Fruit fly (Drosophila melanogaster) whole organism, wandering third instar larva: ENCODE measurements around the gene CG10064.

ENCODE experiments used
- Abd-B ChIP-seq: fragments of >200 bp; optimal IDR thresholded peaks from 2 replicates; lab custom pipeline; 2017; ENCODE audit warnings: missing biosample characterization, missing genetic modification characterization
- CG32264 ChIP-seq: fragments of 200-800 bp; sonication (Bioruptor generic); optimal IDR thresholded peaks from 2 replicates; lab custom pipeline; 2016; ENCODE audit warnings: missing biosample characterization, missing genetic modification characterization
- CG9705 ChIP-seq: fragments of 200-800 bp; sonication (Bioruptor generic); optimal IDR thresholded peaks from 2 replicates; lab custom pipeline; 2018; ENCODE audit warnings: missing biosample characterization, mild to moderate bottlenecking, missing genetic modification characterization
- CrebA ChIP-seq: fragments of 200-800 bp; sonication (Bioruptor generic); optimal IDR thresholded peaks from 2 replicates; lab custom pipeline; 2016; ENCODE audit warnings: missing biosample characterization, mild to moderate bottlenecking, missing genetic modification characterization, borderline replicate concordance
- Dfd ChIP-seq: fragments of >200 bp; optimal IDR thresholded peaks from 2 replicates; lab custom pipeline; 2017; ENCODE audit warnings: missing biosample characterization, missing genetic modification characterization
- Dif ChIP-seq: fragments of 200-275, 200-300 bp; sonication (Bioruptor generic); optimal IDR thresholded peaks from 2 replicates; lab custom pipeline; 2018; ENCODE audit warnings: missing biosample characterization, missing genetic modification characterization; ENCODE audit not compliant: partially characterized antibody
- HLH106 ChIP-seq: fragments of 200-800 bp; optimal IDR thresholded peaks from 3 replicates; lab custom pipeline; 2019; ENCODE audit warnings: missing biosample characterization, mild to moderate bottlenecking, missing genetic modification characterization, moderate library complexity
- Hnf4 ChIP-seq: fragments of 200-800 bp; sonication (Bioruptor generic); optimal IDR thresholded peaks from 2 replicates; lab custom pipeline; 2016; ENCODE audit warnings: missing biosample characterization, mild to moderate bottlenecking, missing genetic modification characterization
- Hr83 ChIP-seq: fragments of 200-300 bp; sonication (Bioruptor generic); optimal IDR thresholded peaks from 2 replicates; lab custom pipeline; 2016; ENCODE audit warnings: missing biosample characterization, mild to moderate bottlenecking, missing genetic modification characterization, moderate library complexity; ENCODE audit not compliant: poor library complexity, severe bottlenecking
- Mio ChIP-seq: sonication (Bioruptor generic); optimal IDR thresholded peaks from 2 replicates; lab custom pipeline; 2016; ENCODE audit warnings: missing biosample characterization, missing genetic modification characterization
- Myc ChIP-seq: fragments of >200 bp; optimal IDR thresholded peaks from 2 replicates; lab custom pipeline; 2017
- N ChIP-seq: fragments of >200 bp; optimal IDR thresholded peaks from 2 replicates; lab custom pipeline; 2018; ENCODE audit warnings: missing biosample characterization, missing external identifiers, missing genetic modification characterization
- OdsH ChIP-seq: fragments of 200-800 bp; sonication (Bioruptor generic); optimal IDR thresholded peaks from 2 replicates; lab custom pipeline; 2016; ENCODE audit warnings: missing biosample characterization, mild to moderate bottlenecking, missing genetic modification characterization
- Rel ChIP-seq, 2 experiments: fragments of 200-800 bp; sonication (Bioruptor generic) in 1 of 2; optimal IDR thresholded peaks; 2 replicates in 1 of 2; 3 replicates in 1 of 2; lab custom pipeline; 2016 to 2019; ENCODE audit warnings: mild to moderate bottlenecking in 2 of 2, missing biosample characterization in 2 of 2, missing genetic modification characterization in 2 of 2, moderate library complexity in 1 of 2
- Sp1 ChIP-seq: fragments of 200-800 bp; sonication (Bioruptor generic); optimal IDR thresholded peaks from 3 replicates; lab custom pipeline; 2019; ENCODE audit warnings: missing biosample characterization, mild to moderate bottlenecking, missing genetic modification characterization, moderate library complexity
- Vsx2 ChIP-seq: fragments of 200-300, 225-300 bp; sonication (Bioruptor generic); optimal IDR thresholded peaks from 2 replicates; lab custom pipeline; 2018; ENCODE audit warnings: missing biosample characterization, missing genetic modification characterization; ENCODE audit not compliant: partially characterized antibody
- br ChIP-seq: fragments of 200-800 bp; sonication (Bioruptor generic); optimal IDR thresholded peaks from 2 replicates; lab custom pipeline; 2016; ENCODE audit warnings: missing biosample characterization, missing genetic modification characterization
- brk ChIP-seq: fragments of 200-800 bp; sonication (Bioruptor generic); optimal IDR thresholded peaks from 2 replicates; lab custom pipeline; 2016; ENCODE audit warnings: missing biosample characterization, mild to moderate bottlenecking, missing genetic modification characterization
- dl ChIP-seq, 2 experiments: fragments of 175-275, 200-275 bp in 1 of 2; fragments of 200-275 bp in 1 of 2; sonication (Bioruptor generic); optimal IDR thresholded peaks; lab custom pipeline; 2018; ENCODE audit warnings: mild to moderate bottlenecking in 2 of 2, missing biosample characterization in 2 of 2, missing genetic modification characterization in 2 of 2, moderate library complexity in 2 of 2; ENCODE audit not compliant: partially characterized antibody in 2 of 2, insufficient read depth in 1 of 2
- dmrt93B ChIP-seq: fragments of 200-800 bp; sonication (Bioruptor generic); optimal IDR thresholded peaks from 2 replicates; lab custom pipeline; 2018; ENCODE audit warnings: missing biosample characterization, mild to moderate bottlenecking, missing genetic modification characterization
- dsf ChIP-seq: sonication (Bioruptor generic); optimal IDR thresholded peaks from 2 replicates; lab custom pipeline; 2016; ENCODE audit warnings: missing biosample characterization, missing genetic modification characterization, borderline replicate concordance
- ey ChIP-seq: fragments of 200-800 bp; sonication (Bioruptor generic); optimal IDR thresholded peaks from 2 replicates; lab custom pipeline; 2016; ENCODE audit warnings: missing biosample characterization, missing genetic modification characterization
- foxo ChIP-seq, 2 experiments: fragments of 200-800 bp; sonication (Bioruptor generic); optimal IDR thresholded peaks; 2 replicates in 1 of 2; 3 replicates in 1 of 2; lab custom pipeline; 2016 to 2017; ENCODE audit warnings: missing biosample characterization in 2 of 2, missing genetic modification characterization in 2 of 2
- fru ChIP-seq: fragments of 200-800 bp; sonication (Bioruptor generic); optimal IDR thresholded peaks from 3 replicates; lab custom pipeline; 2016; ENCODE audit warnings: missing biosample characterization, mild to moderate bottlenecking, missing genetic modification characterization
- h ChIP-seq: fragments of 200-800 bp; sonication (Bioruptor generic); optimal IDR thresholded peaks from 3 replicates; lab custom pipeline; 2016; ENCODE audit warnings: missing biosample characterization, mild to moderate bottlenecking, missing genetic modification characterization
- jim ChIP-seq: fragments of 175-275, 200-325 bp; sonication (Bioruptor generic); optimal IDR thresholded peaks from 2 replicates; lab custom pipeline; 2016; ENCODE audit warnings: missing biosample characterization, mild to moderate bottlenecking, missing genetic modification characterization
- pan ChIP-seq: fragments of >200 bp; optimal IDR thresholded peaks from 2 replicates; lab custom pipeline; 2017
- psq ChIP-seq: fragments of 200-800 bp; sonication (Bioruptor generic); optimal IDR thresholded peaks from 3 replicates; lab custom pipeline; 2017; ENCODE audit warnings: missing biosample characterization, mild to moderate bottlenecking, missing genetic modification characterization, moderate library complexity
- rgr ChIP-seq: fragments of 200-800 bp; sonication (Bioruptor generic); optimal IDR thresholded peaks from 3 replicates; lab custom pipeline; 2016; ENCODE audit warnings: missing biosample characterization, mild to moderate bottlenecking, missing genetic modification characterization
- sage ChIP-seq: fragments of 200-800 bp; sonication (Bioruptor generic); optimal IDR thresholded peaks from 2 replicates; lab custom pipeline; 2016; ENCODE audit warnings: missing biosample characterization, mild to moderate bottlenecking, missing genetic modification characterization
- sv ChIP-seq: fragments of 200-800 bp; sonication (Bioruptor generic); optimal IDR thresholded peaks from 3 replicates; lab custom pipeline; 2016; ENCODE audit warnings: missing biosample characterization, missing genetic modification characterization
- woc ChIP-seq: sonication (Bioruptor generic); optimal IDR thresholded peaks from 2 replicates; lab custom pipeline; 2016; ENCODE audit warnings: missing biosample characterization, mild to moderate bottlenecking, missing genetic modification characterization

CG10064 gene

DNA sequence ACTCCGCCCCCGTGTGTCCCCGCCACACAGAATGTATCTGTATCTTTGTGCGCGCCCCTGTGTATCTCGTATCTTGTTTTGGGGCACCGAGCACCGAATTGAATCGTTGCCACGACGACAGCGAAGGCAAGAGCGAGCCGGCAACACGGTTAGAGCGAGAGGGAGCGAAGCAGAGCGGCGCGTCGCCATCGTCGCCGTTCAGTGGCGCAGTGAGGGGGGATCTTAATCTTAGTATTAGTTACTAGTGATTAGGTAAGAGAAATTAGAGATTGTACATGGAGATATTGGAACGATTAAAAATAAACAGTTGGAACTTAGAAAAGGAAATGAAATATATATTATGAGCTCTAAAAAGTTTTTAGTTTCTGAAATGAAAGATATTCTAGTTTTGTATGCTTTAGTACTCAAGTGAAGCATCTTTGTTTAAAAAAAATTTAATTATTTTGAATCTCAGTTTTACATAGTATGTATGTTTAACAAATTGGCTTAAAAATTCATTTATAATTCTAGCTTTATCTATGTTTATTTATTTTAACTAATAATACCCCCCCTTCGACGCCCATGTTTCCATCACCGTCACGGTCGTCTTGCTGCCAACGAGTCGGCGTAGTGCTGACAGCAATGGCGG, 21.4 kb upstream of the CG10064 start:
- TF ChIP-seq Hr83 (GFP tag; lab: Kevin White, UChicago) (peak; percentile 5), dl (GFP tag; optimal IDR thresholded peaks at IDR 0.05; lab: Kevin White, UChicago; ENCODE audit: insufficient read depth in 1 of 2, partially characterized antibody in 2 of 2) (no peak), CG9705 (GFP tag; lab: Kevin White, UChicago) (peak; percentile 30), woc (GFP tag; lab: Kevin White, UChicago) (peak; percentile 47), br (GFP tag; lab: Kevin White, UChicago) (no peak), Sp1 (GFP tag; lab: Kevin White, UChicago) (peak; percentile 83), ey (GFP tag; lab: Kevin White, UChicago) (peak; percentile 24), h (peak; percentile 68), foxo (GFP tag; optimal IDR thresholded peaks at IDR 0.05; lab: Kevin White, UChicago) (peak in 1 of 2 experiments; percentile 81), OdsH (GFP tag; lab: Kevin White, UChicago) (peak; percentile 41), rgr (GFP tag; lab: Kevin White, UChicago) (peak; percentile 59), sage (GFP tag; lab: Kevin White, UChicago) (no peak), N (no peak), fru (peak; percentile 74), Myc (no peak), sv (GFP tag; lab: Kevin White, UChicago) (peak; percentile 67), HLH106 (tag; lab: Kevin White, UChicago) (peak; percentile 76), psq (GFP tag; lab: Kevin White, UChicago) (peak; percentile 67), Dfd (GFP tag; lab: Kevin White, UChicago) (peak; percentile 14), dmrt93B (GFP tag; lab: Kevin White, UChicago) (peak; percentile 77)

- TF ChIP-seq CrebA (GFP tag; lab: Kevin White, UChicago) (no peak), Sp1 (GFP tag; lab: Kevin White, UChicago) (no peak), Hr83 (GFP tag; lab: Kevin White, UChicago) (no peak), dl (GFP tag; optimal IDR thresholded peaks at IDR 0.05; lab: Kevin White, UChicago; ENCODE audit: insufficient read depth in 1 of 2, partially characterized antibody in 2 of 2) (no peak), CG9705 (GFP tag; lab: Kevin White, UChicago) (no peak), Mio (GFP tag; lab: Kevin White, UChicago) (no peak), HLH106 (tag; lab: Kevin White, UChicago) (no peak), jim (no peak), dmrt93B (GFP tag; lab: Kevin White, UChicago) (no peak), ey (GFP tag; lab: Kevin White, UChicago) (no peak), h (no peak), psq (GFP tag; lab: Kevin White, UChicago) (no peak), Vsx2 (GFP tag; lab: Kevin White, UChicago) (no peak), fru (no peak), Hnf4 (GFP tag; lab: Kevin White, UChicago) (no peak), br (GFP tag; lab: Kevin White, UChicago) (no peak)
- TF ChIP-seq, all 38 proteins: peak for 0
Measured at dm6 chr3L:6984486-6984885, 16.8 kb upstream of the CG10064 start, which contains the start of the genes CG32388 and CG43439. Gene CG32388, minus strand, starts transcription at chr3L:6984586. Gene CG43439, minus strand, starts transcription at chr3L:6984586.

dm6 chr3L:6981823-6982222, 14.1 kb upstream of the CG10064 start:
- no peak for TF ChIP-seq br (GFP tag; lab: Kevin White, UChicago)
- TF ChIP-seq sv (GFP tag; lab: Kevin White, UChicago): peak; percentile 50

dm6 chr3L:6981109-6981741, 13.5 kb upstream of the CG10064 start:
- TF ChIP-seq pan (lab: Kevin White, UChicago): no peak
- TF ChIP-seq N: no peak
- TF ChIP-seq Dif: no peak
- no peak for TF ChIP-seq Sp1 (GFP tag; lab: Kevin White, UChicago)
- no peak for TF ChIP-seq dsf (GFP tag; lab: Kevin White, UChicago)
- no peak for TF ChIP-seq Abd-B (GFP tag; lab: Kevin White, UChicago)
- TF ChIP-seq Hr83 (GFP tag; lab: Kevin White, UChicago): no peak
- no peak for TF ChIP-seq dmrt93B (GFP tag; lab: Kevin White, UChicago)
- TF ChIP-seq sv (GFP tag; lab: Kevin White, UChicago): no peak
- TF ChIP-seq OdsH (GFP tag; lab: Kevin White, UChicago): no peak
- TF ChIP-seq brk (GFP tag; lab: Kevin White, UChicago): no peak
- TF ChIP-seq Rel (GFP tag; optimal IDR thresholded peaks at IDR 0.05; lab: Kevin White, UChicago): no peak
- TF ChIP-seq Rel (tag; optimal IDR thresholded peaks at IDR 0.05; lab: Kevin White, UChicago): no peak
- TF ChIP-seq HLH106 (tag; lab: Kevin White, UChicago): no peak
- TF ChIP-seq CG32264 (GFP tag; lab: Kevin White, UChicago): no peak
- TF ChIP-seq CG9705 (GFP tag; lab: Kevin White, UChicago): no peak
